Worm (Caenorhabditis elegans): ENCODE results near the gene parn-2.

parn-2 gene

ce11 chrII:12222524-12222923 is 33.9 kb downstream of the parn-2 start (continued):
- no peak for TF ChIP-seq unc-86 (tag; optimal IDR thresholded peaks at IDR 0.05)
- no peak for TF ChIP-seq Y22D7AL.16 (tag; optimal IDR thresholded peaks at IDR 0.05)
- peak; percentile 29 for TF ChIP-seq ceh-19 (GFP tag; optimal IDR thresholded peaks at IDR 0.05)
- no peak for TF ChIP-seq C38D4.7 (GFP tag; optimal IDR thresholded peaks at IDR 0.05)
- TF ChIP-seq rnt-1 (tag; optimal IDR thresholded peaks at IDR 0.05), result peak; percentile 83
- peak; percentile 3 for TF ChIP-seq tbx-7 (tag; optimal IDR thresholded peaks at IDR 0.05)
- TF ChIP-seq F13H6.1 (tag; optimal IDR thresholded peaks at IDR 0.05), result peak; percentile 66
- TF ChIP-seq pqm-1 (tag; optimal IDR thresholded peaks at IDR 0.05), result no peak
- peak; percentile 65 for TF ChIP-seq ceh-48 (tag; optimal IDR thresholded peaks at IDR 0.05)
- TF ChIP-seq nhr-11 (tag; optimal IDR thresholded peaks at IDR 0.05), result no peak
- no peak for TF ChIP-seq mec-3 (tag; optimal IDR thresholded peaks at IDR 0.05; ENCODE audit: borderline replicate concordance)
- TF ChIP-seq pat-9 (tag; optimal IDR thresholded peaks at IDR 0.05), result no peak
- TF ChIP-seq T23F11.4 (GFP tag; optimal IDR thresholded peaks at IDR 0.05), result no peak
- 0 out of 2 replicates have a peak, but pooled peaks have one; percentile 9 for TF ChIP-seq ceh-45 (GFP tag; IDR thresholded peaks at IDR 0.05)
- peak; percentile 64 for TF ChIP-seq C08G9.2 (tag; optimal IDR thresholded peaks at IDR 0.05)

ce11 chrII:12214562-12214961 is 41.9 kb downstream of the parn-2 start:
- TF ChIP-seq tbx-7 (tag; optimal IDR thresholded peaks at IDR 0.05) (no peak), pag-3 (tag; optimal IDR thresholded peaks at IDR 0.05; ENCODE audit: borderline replicate concordance) (no peak), fkh-6 (tag; optimal IDR thresholded peaks at IDR 0.05) (no peak), unc-55 (GFP tag; optimal IDR thresholded peaks at IDR 0.05) (no peak), K09A11.1 (tag; optimal IDR thresholded peaks at IDR 0.05; ENCODE audit: insufficient read depth) (no peak), nfya-1 (tag; optimal IDR thresholded peaks at IDR 0.05) (no peak), unc-86 (tag; optimal IDR thresholded peaks at IDR 0.05) (no peak), ceh-31 (tag; optimal IDR thresholded peaks at IDR 0.05) (no peak), C38D4.7 (GFP tag; optimal IDR thresholded peaks at IDR 0.05) (no peak), hlh-8 (tag; optimal IDR thresholded peaks at IDR 0.05) (no peak), fkh-10 (GFP tag; optimal IDR thresholded peaks at IDR 0.05) (no peak), sox-2 (GFP tag; IDR thresholded peaks at IDR 0.05) (no peak), rnt-1 (tag; optimal IDR thresholded peaks at IDR 0.05) (no peak), elt-2 (tag; optimal IDR thresholded peaks at IDR 0.05) (no peak), ceh-19 (GFP tag; optimal IDR thresholded peaks at IDR 0.05) (no peak), ceh-2 (tag; optimal IDR thresholded peaks at IDR 0.05) (no peak), pqm-1 (tag; optimal IDR thresholded peaks at IDR 0.05) (no peak), lin-11 (tag; optimal IDR thresholded peaks at IDR 0.05) (no peak)

DNA sequence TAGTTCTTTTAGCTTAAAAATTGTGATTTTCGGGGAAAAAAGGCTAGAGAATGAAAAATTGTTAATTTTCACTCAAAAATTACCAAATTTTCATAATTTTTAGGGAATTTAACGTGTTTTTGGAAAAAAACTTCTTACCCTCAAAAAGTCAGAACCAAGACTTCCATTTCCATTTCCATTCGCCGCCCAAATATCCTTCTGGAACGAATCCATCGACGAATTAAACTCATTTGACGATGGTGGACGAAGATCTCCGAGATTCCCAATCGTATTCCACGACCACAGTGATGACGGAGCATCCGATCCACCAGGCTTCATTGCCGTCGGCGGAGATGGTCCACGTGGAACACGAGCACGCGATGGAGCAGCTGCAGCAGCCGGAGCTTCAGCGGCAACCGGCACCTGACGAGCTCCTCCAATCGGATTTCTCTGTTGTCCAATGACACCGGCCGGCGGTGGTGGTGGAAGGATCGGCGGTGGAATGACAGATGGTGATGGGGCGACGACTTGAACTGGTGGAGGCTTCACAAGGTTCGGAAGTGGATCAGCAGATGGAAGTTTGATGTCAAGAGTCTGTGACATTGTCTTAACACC is 44.7 kb downstream of the parn-2 start:
- peak; percentile 3 for TF ChIP-seq sdc-2 (tag; optimal IDR thresholded peaks at IDR 0.05)
- TF ChIP-seq pqm-1 (tag; optimal IDR thresholded peaks at IDR 0.05), result no peak
- TF ChIP-seq T23F11.4 (GFP tag; optimal IDR thresholded peaks at IDR 0.05), result no peak

DNA sequence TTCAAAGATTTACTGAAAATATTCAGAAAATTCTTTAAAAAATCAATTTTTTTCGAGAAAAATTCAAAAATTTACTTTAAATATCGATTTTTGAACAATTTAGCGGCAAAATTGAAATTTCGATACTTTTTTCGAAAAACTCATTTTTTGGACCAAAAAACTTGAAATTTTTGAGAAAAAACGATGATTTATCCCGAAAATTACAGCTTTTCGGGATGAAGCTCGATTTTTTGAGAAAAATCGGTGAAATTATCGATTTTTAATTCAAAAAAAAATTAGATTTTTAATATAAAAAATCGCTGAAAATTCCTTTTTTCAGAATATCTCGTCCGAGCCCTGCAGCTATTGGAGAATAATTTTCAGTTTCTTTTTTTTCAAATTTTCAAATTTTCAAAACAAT is 47.7 kb downstream of the parn-2 start:
- no peak for TF ChIP-seq npax-4 (tag; optimal IDR thresholded peaks at IDR 0.05)
- no peak for TF ChIP-seq ceh-14 (tag; optimal IDR thresholded peaks at IDR 0.05)
- no peak for TF ChIP-seq fkh-10 (GFP tag; optimal IDR thresholded peaks at IDR 0.05)
- no peak for TF ChIP-seq Y22D7AL.16 (tag; optimal IDR thresholded peaks at IDR 0.05)
- TF ChIP-seq K09A11.1 (tag; optimal IDR thresholded peaks at IDR 0.05; ENCODE audit: insufficient read depth), result no peak
- no peak for TF ChIP-seq ttx-3 (tag; optimal IDR thresholded peaks at IDR 0.05)
- no peak for TF ChIP-seq ceh-22 (tag; optimal IDR thresholded peaks at IDR 0.05)
- no peak for TF ChIP-seq pax-1 (tag; optimal IDR thresholded peaks at IDR 0.05)
- TF ChIP-seq zip-5 (tag; optimal IDR thresholded peaks at IDR 0.05), result no peak
- TF ChIP-seq hlh-8 (tag; optimal IDR thresholded peaks at IDR 0.05), result no peak
- TF ChIP-seq T23F11.4 (GFP tag; optimal IDR thresholded peaks at IDR 0.05), result no peak
- TF ChIP-seq C38D4.7 (GFP tag; optimal IDR thresholded peaks at IDR 0.05), result no peak
- no peak for TF ChIP-seq pqm-1 (tag; optimal IDR thresholded peaks at IDR 0.05)
- TF ChIP-seq sdc-2 (tag; optimal IDR thresholded peaks at IDR 0.05), result no peak
- no peak for TF ChIP-seq sox-2 (GFP tag; IDR thresholded peaks at IDR 0.05)
- TF ChIP-seq unc-55 (GFP tag; optimal IDR thresholded peaks at IDR 0.05), result no peak
- TF ChIP-seq lin-11 (tag; optimal IDR thresholded peaks at IDR 0.05), result no peak
